Fruit fly (Drosophila melanogaster) whole organism, embryonic: ENCODE data around the gene alpha-PheRS.
A peak's percentile ranks its signal among the peaks of the same experiment; 100 is the strongest.

Source experiments
- ATbp ChIP-seq: fragments of 200-800 bp; sonication (Bioruptor generic); optimal IDR thresholded peaks from 2 replicates; lab custom pipeline; 2017; ENCODE audit warnings: missing biosample characterization, mild to moderate bottlenecking, missing genetic modification characterization, missing genetic modification reagents
- Ada2b ChIP-seq: fragments of 200-800 bp; sonication (Bioruptor generic); IDR thresholded peaks from 2 replicates; pipeline ENCODE4 v1.3.6; 2022; ENCODE audit warnings: missing biosample characterization, missing genetic modification characterization
- Antp ChIP-seq: fragments of 200-800 bp; sonication (Bioruptor generic); optimal IDR thresholded peaks from 3 replicates; lab custom pipeline; 2016; ENCODE audit warnings: missing biosample characterization, missing genetic modification characterization
- Bdp1 ChIP-seq: fragments of 200-800 bp; sonication (Bioruptor generic); optimal IDR thresholded peaks from 3 replicates; lab custom pipeline; 2016; ENCODE audit warnings: missing biosample characterization, missing genetic modification characterization
- C15 ChIP-seq: fragments of 200-800 bp; sonication (Bioruptor generic); IDR thresholded peaks from 3 replicates; pipeline ENCODE4 v1.3.6; 2022; ENCODE audit warnings: missing biosample characterization, missing genetic modification characterization
- CG10267 ChIP-seq: fragments of 200-800 bp; sonication (Bioruptor generic); optimal IDR thresholded peaks from 2 replicates; lab custom pipeline; 2018; ENCODE audit warnings: missing biosample characterization, mild to moderate bottlenecking, missing genetic modification characterization, moderate library complexity
- CG10543 ChIP-seq: fragments of 200-800 bp; sonication (Bioruptor generic); optimal IDR thresholded peaks from 3 replicates; lab custom pipeline; 2017; ENCODE audit warnings: missing biosample characterization, mild to moderate bottlenecking, missing genetic modification characterization, moderate library complexity
- CG1233 ChIP-seq: fragments of 200-800 bp; sonication (Bioruptor generic); optimal IDR thresholded peaks from 4 replicates; lab custom pipeline; 2018; ENCODE audit warnings: missing biosample characterization, mild to moderate bottlenecking, missing genetic modification characterization
- CG13894 ChIP-seq: fragments of 200-800 bp; sonication (Bioruptor generic); optimal IDR thresholded peaks from 3 replicates; lab custom pipeline; 2018; ENCODE audit warnings: missing biosample characterization, mild to moderate bottlenecking, missing genetic modification characterization, moderate library complexity
- CG16863 ChIP-seq: fragments of 200-800 bp; sonication (Bioruptor generic); optimal IDR thresholded peaks from 3 replicates; lab custom pipeline; 2016; ENCODE audit warnings: missing biosample characterization, missing genetic modification characterization
- CG18619 ChIP-seq: fragments of 200-800 bp; sonication (Bioruptor generic); optimal IDR thresholded peaks from 3 replicates; lab custom pipeline; 2017; ENCODE audit warnings: missing biosample characterization, mild to moderate bottlenecking, missing genetic modification characterization
- CG30431 ChIP-seq: fragments of 200-800 bp; sonication (Bioruptor generic); optimal IDR thresholded peaks from 2 replicates; lab custom pipeline; 2017; ENCODE audit warnings: missing biosample characterization, missing genetic modification characterization
- CG31388 ChIP-seq: fragments of 200-800 bp; sonication (Bioruptor generic); optimal IDR thresholded peaks from 2 replicates; lab custom pipeline; 2016; ENCODE audit warnings: missing biosample characterization, missing genetic modification characterization
- CG6683 ChIP-seq: fragments of 200-800 bp; sonication (Bioruptor generic); optimal IDR thresholded peaks from 2 replicates; lab custom pipeline; 2017; ENCODE audit warnings: missing biosample characterization, mild to moderate bottlenecking, missing genetic modification characterization, missing genetic modification reagents
- CG6854 ChIP-seq: fragments of 200-800 bp; sonication (Bioruptor generic); optimal IDR thresholded peaks from 3 replicates; lab custom pipeline; 2017; ENCODE audit warnings: missing biosample characterization, mild to moderate bottlenecking, missing genetic modification characterization
- CG8388 ChIP-seq: fragments of 200-800 bp; sonication (Bioruptor generic); optimal IDR thresholded peaks from 2 replicates; lab custom pipeline; 2019; ENCODE audit warnings: missing biosample characterization, mild to moderate bottlenecking, missing genetic modification characterization, moderate library complexity
- CHES-1-like ChIP-seq: fragments of 200-800 bp; sonication (Bioruptor generic); optimal IDR thresholded peaks from 2 replicates; lab custom pipeline; 2016; ENCODE audit warnings: missing biosample characterization, missing genetic modification characterization
- CrebB ChIP-seq: fragments of 200-800 bp; sonication (Bioruptor generic); optimal IDR thresholded peaks from 3 replicates; lab custom pipeline; 2018; ENCODE audit warnings: missing biosample characterization, mild to moderate bottlenecking, missing genetic modification characterization
- Dref ChIP-seq: fragments of 200-800 bp; sonication (Bioruptor generic); IDR thresholded peaks from 2 replicates; pipeline ENCODE4 v1.3.6; 2022; ENCODE audit warnings: missing biosample characterization, missing genetic modification characterization
- Fer1 ChIP-seq: fragments of 200-800 bp; sonication (Bioruptor generic); optimal IDR thresholded peaks from 2 replicates; lab custom pipeline; 2017; ENCODE audit warnings: missing biosample characterization, mild to moderate bottlenecking, missing genetic modification characterization
- GATAe ChIP-seq: fragments of 200-800 bp; sonication (Bioruptor generic); conservative IDR thresholded peaks from 2 replicates; pipeline ENCODE4 v1.3.6; 2022; ENCODE audit warnings: missing biosample characterization, missing genetic modification characterization
- Hey ChIP-seq: fragments of 200-800 bp; sonication (Bioruptor generic); optimal IDR thresholded peaks from 3 replicates; lab custom pipeline; 2018; ENCODE audit warnings: missing biosample characterization, mild to moderate bottlenecking, missing genetic modification characterization
- Hr51 ChIP-seq, 2 experiments: fragments of 200-800 bp; sonication (Bioruptor generic); optimal IDR thresholded peaks; 2 replicates in 1 of 2; 3 replicates in 1 of 2; lab custom pipeline; 2016 to 2018; ENCODE audit warnings: missing biosample characterization in 2 of 2, missing genetic modification characterization in 2 of 2, mild to moderate bottlenecking in 1 of 2, moderate library complexity in 1 of 2
- MBD-R2 ChIP-seq: fragments of 200-800 bp; sonication (Bioruptor generic); IDR thresholded peaks from 2 replicates; pipeline ENCODE4 v1.3.6; 2022; ENCODE audit warnings: missing biosample characterization, missing genetic modification characterization
- NC2β ChIP-seq: fragments of 200-800 bp; sonication (Bioruptor generic); optimal IDR thresholded peaks from 2 replicates; lab custom pipeline; 2016; ENCODE audit warnings: missing biosample characterization, missing genetic modification characterization
- Oli ChIP-seq: fragments of 200-800 bp; sonication (Bioruptor generic); optimal IDR thresholded peaks from 2 replicates; lab custom pipeline; 2018; ENCODE audit warnings: missing biosample characterization, mild to moderate bottlenecking, missing genetic modification characterization, moderate library complexity
- Ravus ChIP-seq: fragments of 200-800 bp; sonication (Bioruptor generic); IDR thresholded peaks from 2 replicates; pipeline ENCODE4 v1.3.6; 2022; ENCODE audit warnings: missing biosample characterization, missing genetic modification characterization
- ab ChIP-seq: fragments of 200-800 bp; sonication (Bioruptor generic); optimal IDR thresholded peaks from 2 replicates; lab custom pipeline; 2016; ENCODE audit warnings: missing biosample characterization, missing genetic modification characterization
- br ChIP-seq: fragments of >200 bp; optimal IDR thresholded peaks from 2 replicates; lab custom pipeline; 2017
- cad ChIP-seq: fragments of >200 bp; optimal IDR thresholded peaks from 2 replicates; lab custom pipeline; 2017; ENCODE audit warnings: missing biosample characterization, missing genetic modification characterization
- cas ChIP-seq: fragments of 200-800 bp; sonication (Bioruptor generic); IDR thresholded peaks from 2 replicates; pipeline ENCODE4 v1.3.6; 2022; ENCODE audit warnings: missing biosample characterization, missing genetic modification characterization
- chn ChIP-seq: fragments of 200-800 bp; sonication (Bioruptor generic); optimal IDR thresholded peaks from 2 replicates; lab custom pipeline; 2016; ENCODE audit warnings: missing biosample characterization, missing genetic modification characterization
- dpn ChIP-seq, 2 experiments: fragments of 200-800 bp; sonication (Bioruptor generic); optimal IDR thresholded peaks; 3 replicates each; lab custom pipeline; 2016; ENCODE audit warnings: missing biosample characterization in 2 of 2, missing genetic modification characterization in 2 of 2
- fd102C ChIP-seq: fragments of 200-800 bp; sonication (Bioruptor generic); optimal IDR thresholded peaks from 2 replicates; lab custom pipeline; 2018; ENCODE audit warnings: missing biosample characterization, mild to moderate bottlenecking, missing genetic modification characterization, moderate library complexity
- grau ChIP-seq: fragments of 200-800 bp; optimal IDR thresholded peaks from 3 replicates; lab custom pipeline; 2019; ENCODE audit warnings: missing biosample characterization, mild to moderate bottlenecking, missing genetic modification characterization, moderate library complexity
- inv ChIP-seq: fragments of 200-800 bp; sonication (Bioruptor generic); IDR thresholded peaks from 2 replicates; pipeline ENCODE4 v1.3.6; 2022; ENCODE audit warnings: missing biosample characterization, missing genetic modification characterization; ENCODE audit not compliant: partially characterized antibody
- nerfin-2 ChIP-seq: fragments of 200-800 bp; sonication (Bioruptor generic); IDR thresholded peaks from 2 replicates; pipeline ENCODE4 v1.3.6; 2022; ENCODE audit warnings: missing biosample characterization, missing genetic modification characterization; ENCODE audit not compliant: partially characterized antibody
- odd ChIP-seq: fragments of 200-800 bp; sonication (Bioruptor generic); optimal IDR thresholded peaks from 2 replicates; lab custom pipeline; 2017; ENCODE audit warnings: missing biosample characterization, mild to moderate bottlenecking, missing genetic modification characterization
- otp ChIP-seq: fragments of 200-800 bp; sonication (Bioruptor generic); IDR thresholded peaks from 3 replicates; pipeline ENCODE4, ENCODE4 v1.3.6; 2022; ENCODE audit warnings: missing biosample characterization, missing genetic modification characterization
- p53 ChIP-seq: fragments of 200-800 bp; sonication (Bioruptor generic); optimal IDR thresholded peaks from 2 replicates; lab custom pipeline; 2016; ENCODE audit warnings: missing biosample characterization, missing genetic modification characterization
- peb ChIP-seq: fragments of 200-800 bp; sonication (Bioruptor generic); IDR thresholded peaks from 2 replicates; pipeline ENCODE4 v1.3.6; 2022; ENCODE audit warnings: missing biosample characterization, missing genetic modification characterization
- pnt ChIP-seq: fragments of 200-800 bp; sonication (Bioruptor generic); optimal IDR thresholded peaks from 3 replicates; lab custom pipeline; 2016; ENCODE audit warnings: missing biosample characterization, missing genetic modification characterization
- pros ChIP-seq: fragments of 200-800 bp; sonication (Bioruptor generic); optimal IDR thresholded peaks from 3 replicates; lab custom pipeline; 2019; ENCODE audit warnings: missing biosample characterization, mild to moderate bottlenecking, missing genetic modification characterization, moderate library complexity
- pzg ChIP-seq: fragments of 200-800 bp; sonication (Bioruptor generic); optimal IDR thresholded peaks from 3 replicates; lab custom pipeline; 2018; ENCODE audit warnings: missing biosample characterization, mild to moderate bottlenecking, missing genetic modification characterization, moderate library complexity
- salm ChIP-seq: fragments of 200-800 bp; sonication (Bioruptor generic); optimal IDR thresholded peaks from 2 replicates; lab custom pipeline; 2018; ENCODE audit warnings: missing biosample characterization, mild to moderate bottlenecking, missing genetic modification characterization
- sd ChIP-seq: fragments of 200-800 bp; sonication (Bioruptor generic); optimal IDR thresholded peaks from 3 replicates; lab custom pipeline; 2018; ENCODE audit warnings: missing biosample characterization, mild to moderate bottlenecking, missing genetic modification characterization, moderate library complexity
- tx ChIP-seq: fragments of 200-800 bp; sonication (Bioruptor generic); optimal IDR thresholded peaks from 2 replicates; lab custom pipeline; 2016; ENCODE audit warnings: missing biosample characterization, missing genetic modification characterization
- unc-4 ChIP-seq: fragments of 200-800 bp; sonication (Bioruptor generic); IDR thresholded peaks from 2 replicates; pipeline ENCODE4 v1.3.6; 2022; ENCODE audit warnings: missing biosample characterization, missing genetic modification characterization; ENCODE audit not compliant: partially characterized antibody
- unpg ChIP-seq: fragments of 200-800 bp; sonication (Bioruptor generic); optimal IDR thresholded peaks from 3 replicates; lab custom pipeline; 2018; ENCODE audit warnings: missing biosample characterization, mild to moderate bottlenecking, missing genetic modification characterization, moderate library complexity

alpha-PheRS gene

DNA sequence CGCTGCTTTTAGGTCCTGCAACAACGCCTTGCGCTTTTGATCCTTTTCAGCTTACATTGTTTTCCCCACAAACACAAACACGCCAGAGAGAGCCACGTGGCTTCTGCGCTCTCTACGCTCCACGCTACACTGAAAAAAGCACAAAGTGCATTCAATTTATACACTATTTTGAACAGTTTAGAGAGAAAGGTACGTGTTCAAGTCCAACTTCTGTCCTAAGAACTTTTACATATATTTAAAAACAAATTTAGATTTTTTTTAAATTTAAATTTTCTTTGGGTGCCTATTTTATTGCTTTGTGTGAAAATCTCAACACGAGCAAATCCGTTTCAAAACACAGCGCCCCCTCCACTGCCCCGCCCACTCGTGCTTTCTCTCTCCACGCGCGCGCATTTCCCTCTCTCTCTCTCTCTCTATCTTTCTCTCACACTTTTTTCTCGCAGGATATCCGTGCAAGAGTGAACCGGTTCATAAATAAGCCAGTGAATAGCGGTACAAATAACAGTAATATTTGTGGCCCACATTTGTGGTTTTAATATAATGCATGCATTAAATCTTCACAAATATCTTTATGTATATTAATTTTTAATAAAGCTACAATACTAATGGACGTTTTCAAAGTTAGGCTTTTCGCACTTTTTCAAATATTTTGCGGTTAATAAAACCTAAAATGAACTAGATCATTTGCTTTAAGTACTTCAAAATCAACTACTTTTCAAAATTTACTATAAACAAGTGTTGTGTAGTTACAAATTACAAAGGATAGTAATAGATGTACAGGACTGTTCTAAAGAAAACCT lies 45.2 kb downstream of the alpha-PheRS start (continued):
- TF ChIP-seq CG10267 (tag; lab: Kevin White, UChicago) (peak; percentile 74), ATbp (GFP tag; lab: Kevin White, UChicago) (peak; percentile 90), Bdp1 (GFP tag; lab: Kevin White, UChicago) (peak; percentile 31), CG13894 (tag; lab: Kevin White, UChicago) (peak; percentile 80), sd (peak; percentile 39), Ravus (peak; percentile 67; the same call in 1 of the 2 replicates), unpg (GFP tag; lab: Kevin White, UChicago) (peak; percentile 88), Hr51 (GFP tag; optimal IDR thresholded peaks at IDR 0.05; lab: Kevin White, UChicago) (peak; percentile 49 to 87), CG30431 (GFP tag; lab: Kevin White, UChicago) (peak; percentile 66), CG8388 (GFP tag; lab: Kevin White, UChicago) (peak; percentile 81), ab (GFP tag; lab: Kevin White, UChicago) (no peak), unc-4 (GFP tag; lab: Robert Waterston, UW) (no peak), cas (GFP tag; lab: Robert Waterston, UW) (0 out of 2 replicates have a peak, but pooled peaks have one; percentile 45), br (lab: Kevin White, UChicago) (no peak), CG1233 (peak; percentile 70), inv (GFP tag; lab: Robert Waterston, UW) (no peak), Ada2b (GFP tag; lab: Robert Waterston, UW) (peak; percentile 88), peb (peak; percentile 68), CHES-1-like (GFP tag; lab: Kevin White, UChicago) (peak; percentile 29), MBD-R2 (GFP tag; lab: Robert Waterston, UW) (peak; percentile 58; the same call in 1 of the 2 replicates), CG16863 (GFP tag; lab: Kevin White, UChicago) (peak; percentile 47), CG6854 (GFP tag; lab: Kevin White, UChicago) (peak; percentile 81), Dref (GFP tag; lab: Robert Waterston, UW) (no peak), CrebB (tag; lab: Kevin White, UChicago) (peak; percentile 74), CG31388 (peak; percentile 59), dpn (GFP tag; optimal IDR thresholded peaks at IDR 0.05; lab: Kevin White, UChicago) (peak; percentile 57 to 75), Oli (tag; lab: Kevin White, UChicago) (peak; percentile 82), pzg (GFP tag; lab: Kevin White, UChicago) (no peak), CG18619 (GFP tag; lab: Kevin White, UChicago) (peak; percentile 77), odd (GFP tag; lab: Kevin White, UChicago) (peak; percentile 66), pros (GFP tag; lab: Kevin White, UChicago) (no peak), tx (GFP tag; lab: Kevin White, UChicago) (peak; percentile 8), chn (GFP tag; lab: Kevin White, UChicago) (peak; percentile 67), Fer1 (peak; percentile 92), Antp (peak; percentile 46), grau (tag; lab: Kevin White, UChicago) (peak; percentile 83), CG6683 (GFP tag; lab: Kevin White, UChicago) (peak; percentile 74), otp (GFP tag; lab: Robert Waterston, UW) (peak; percentile 82), CG10543 (GFP tag; lab: Kevin White, UChicago) (peak; percentile 52), C15 (GFP tag; lab: Robert Waterston, UW) (peak; percentile 69; the same call in 1 of the 3 replicates), p53 (no peak), fd102C (GFP tag; lab: Kevin White, UChicago) (no peak), cad (no peak), NC2β (GFP tag; lab: Kevin White, UChicago) (peak; percentile 19), Hey (tag; lab: Kevin White, UChicago) (no peak), GATAe (GFP tag; lab: Robert Waterston, UW) (peak; percentile 21; the same call in 1 of the 2 replicates), salm (tag; lab: Kevin White, UChicago) (peak; percentile 67), nerfin-2 (no peak), pnt (GFP tag; lab: Kevin White, UChicago) (peak; percentile 51)
